Worm (Caenorhabditis elegans): Measurements from ENCODE around the gene ins-34.

ins-34 gene

ce11 chrIV:14133400-14133799 lies 27.0 kb downstream of the ins-34 start:
- TF ChIP-seq tbx-8 (GFP tag; optimal IDR thresholded peaks at IDR 0.05) (no peak), ces-1 (GFP tag; optimal IDR thresholded peaks at IDR 0.05) (no peak), unc-120 (tag; optimal IDR thresholded peaks at IDR 0.05; ENCODE audit: poor library complexity, severe bottlenecking) (no peak), lsy-2 (tag; optimal IDR thresholded peaks at IDR 0.05) (no peak), unc-62 (GFP tag; optimal IDR thresholded peaks at IDR 0.05) (no peak), ceh-39 (tag; optimal IDR thresholded peaks at IDR 0.05) (no peak), lin-32 (GFP tag; optimal IDR thresholded peaks at IDR 0.05) (no peak), cnd-1 (tag; optimal IDR thresholded peaks at IDR 0.05) (no peak), nhr-28 (tag; optimal IDR thresholded peaks at IDR 0.05) (no peak), nhr-12 (tag; optimal IDR thresholded peaks at IDR 0.05) (no peak), M03D4.4 (tag; optimal IDR thresholded peaks at IDR 0.05) (no peak), nhr-237 (tag; optimal IDR thresholded peaks at IDR 0.05) (no peak), drap-1 (GFP tag; optimal IDR thresholded peaks at IDR 0.05) (no peak), blmp-1 (tag; optimal IDR thresholded peaks at IDR 0.05) (no peak), flh-1 (GFP tag; optimal IDR thresholded peaks at IDR 0.05) (no peak), sem-2 (GFP tag; optimal IDR thresholded peaks at IDR 0.05) (no peak), hlh-1 (tag; optimal IDR thresholded peaks at IDR 0.05) (no peak), ceh-43 (GFP tag; optimal IDR thresholded peaks at IDR 0.05) (no peak), pha-4 (tag; optimal IDR thresholded peaks at IDR 0.05) (no peak)

ce11 chrIV:14137063-14137462 lies 30.7 kb downstream of the ins-34 start, which contains the start of gene srz-31:
srz-31 (plus strand) TSS chrIV:14137363.
- TF ChIP-seq ham-2 (GFP tag; optimal IDR thresholded peaks at IDR 0.05): no peak
- no peak for TF ChIP-seq nhr-76 (tag; optimal IDR thresholded peaks at IDR 0.05)
- TF ChIP-seq sem-2 (GFP tag; optimal IDR thresholded peaks at IDR 0.05): no peak
- TF ChIP-seq elt-1 (tag; optimal IDR thresholded peaks at IDR 0.05; ENCODE audit: borderline replicate concordance, insufficient read depth): no peak
- no peak for TF ChIP-seq unc-39 (tag; optimal IDR thresholded peaks at IDR 0.05)
- no peak for TF ChIP-seq lin-32 (GFP tag; optimal IDR thresholded peaks at IDR 0.05)
- TF ChIP-seq elt-3 (tag; optimal IDR thresholded peaks at IDR 0.05): no peak
- TF ChIP-seq nhr-2 (tag; optimal IDR thresholded peaks at IDR 0.05): no peak
- TF ChIP-seq unc-120 (tag; optimal IDR thresholded peaks at IDR 0.05; ENCODE audit: poor library complexity, severe bottlenecking): no peak
- TF ChIP-seq ceh-43 (GFP tag; optimal IDR thresholded peaks at IDR 0.05): no peak
- TF ChIP-seq mls-2 (tag; optimal IDR thresholded peaks at IDR 0.05): no peak
- TF ChIP-seq mab-5 (tag; optimal IDR thresholded peaks at IDR 0.05): no peak
- TF ChIP-seq flh-1 (GFP tag; optimal IDR thresholded peaks at IDR 0.05): no peak
- no peak for TF ChIP-seq unc-62 (GFP tag; optimal IDR thresholded peaks at IDR 0.05)
- TF ChIP-seq tbx-8 (GFP tag; optimal IDR thresholded peaks at IDR 0.05): no peak
- no peak for TF ChIP-seq lin-13 (tag; optimal IDR thresholded peaks at IDR 0.05)
- no peak for TF ChIP-seq pha-4 (tag; optimal IDR thresholded peaks at IDR 0.05)
- no peak for TF ChIP-seq drap-1 (GFP tag; optimal IDR thresholded peaks at IDR 0.05)

- no peak for TF ChIP-seq ceh-39 (tag; optimal IDR thresholded peaks at IDR 0.05)
- no peak for TF ChIP-seq mep-1 (tag; optimal IDR thresholded peaks at IDR 0.05)
- TF ChIP-seq sem-2 (GFP tag; optimal IDR thresholded peaks at IDR 0.05): no peak
These were observed 36.7 kb downstream of the ins-34 start for ce11 chrIV:14143042-14143441.

ce11 chrIV:14145594-14145993 lies 39.2 kb downstream of the ins-34 start, which contains the start of gene oac-37:
oac-37 (plus strand) TSS chrIV:14145894.
- TF ChIP-seq zip-8 (tag; optimal IDR thresholded peaks at IDR 0.05) (no peak), blmp-1 (tag; optimal IDR thresholded peaks at IDR 0.05) (no peak), sptf-1 (tag; optimal IDR thresholded peaks at IDR 0.05) (no peak), ces-1 (GFP tag; optimal IDR thresholded peaks at IDR 0.05) (no peak), pha-4 (tag; optimal IDR thresholded peaks at IDR 0.05) (no peak), nhr-237 (tag; optimal IDR thresholded peaks at IDR 0.05) (no peak), unc-120 (tag; optimal IDR thresholded peaks at IDR 0.05; ENCODE audit: poor library complexity, severe bottlenecking) (no peak), cnd-1 (tag; optimal IDR thresholded peaks at IDR 0.05) (no peak), mab-5 (tag; optimal IDR thresholded peaks at IDR 0.05) (no peak)

ce11 chrIV:14153261-14153660 lies 46.9 kb downstream of the ins-34 start, which contains the start of gene oac-38:
oac-38 (minus strand) TSS chrIV:14153361.
- TF ChIP-seq ztf-11 (tag; optimal IDR thresholded peaks at IDR 0.05) (no peak), lin-32 (GFP tag; optimal IDR thresholded peaks at IDR 0.05) (no peak), elt-1 (tag; optimal IDR thresholded peaks at IDR 0.05; ENCODE audit: borderline replicate concordance, insufficient read depth) (no peak), M03D4.4 (tag; optimal IDR thresholded peaks at IDR 0.05) (no peak), zip-8 (tag; optimal IDR thresholded peaks at IDR 0.05) (no peak), ces-1 (GFP tag; optimal IDR thresholded peaks at IDR 0.05) (no peak), sptf-1 (tag; optimal IDR thresholded peaks at IDR 0.05) (no peak), nhr-237 (tag; optimal IDR thresholded peaks at IDR 0.05) (no peak), nhr-12 (tag; optimal IDR thresholded peaks at IDR 0.05) (no peak), unc-39 (tag; optimal IDR thresholded peaks at IDR 0.05) (no peak), bed-3 (GFP tag; optimal IDR thresholded peaks at IDR 0.05) (no peak), lsy-2 (tag; optimal IDR thresholded peaks at IDR 0.05) (no peak), nhr-28 (tag; optimal IDR thresholded peaks at IDR 0.05) (no peak), unc-120 (tag; optimal IDR thresholded peaks at IDR 0.05; ENCODE audit: poor library complexity, severe bottlenecking) (no peak), tbx-8 (GFP tag; optimal IDR thresholded peaks at IDR 0.05) (no peak), pha-4 (tag; optimal IDR thresholded peaks at IDR 0.05) (no peak)

All from whole organism, mixed stage, embryonic.